Worm (Caenorhabditis elegans) whole organism, L2 larva: ENCODE measurements around the gene scl-3.
A peak's percentile ranks its signal among the peaks of the same experiment; 100 is the strongest.

Experiments
- C34F6.9 ChIP-seq: fragments of 150-350 bp; optimal IDR thresholded peaks from 2 replicates; lab custom pipeline; 2014; ENCODE audit warnings: missing biosample characterization, missing genetic modification characterization
- R02D3.7 ChIP-seq: fragments of 150-350 bp; optimal IDR thresholded peaks from 2 replicates; lab custom pipeline; 2014; ENCODE audit warnings: missing biosample characterization, missing genetic modification characterization
- Y55F3AM.14 ChIP-seq: fragments of 200-800 bp; sonication (Bioruptor generic); optimal IDR thresholded peaks from 2 replicates; lab custom pipeline; 2018; ENCODE audit warnings: mild to moderate bottlenecking, missing genetic modification characterization, missing compliant biosample characterization
- ZK546.5 ChIP-seq: sonication (generic microtip); optimal IDR thresholded peaks from 2 replicates; lab custom pipeline; 2017; ENCODE audit warnings: missing biosample characterization, missing genetic modification characterization
- alr-1 ChIP-seq: fragments of 150-350 bp; optimal IDR thresholded peaks from 2 replicates; lab custom pipeline; 2014; ENCODE audit warnings: missing biosample characterization, missing genetic modification characterization
- aly-2 ChIP-seq: fragments of 150-350 bp; optimal IDR thresholded peaks from 2 replicates; lab custom pipeline; 2014; ENCODE audit warnings: missing biosample characterization, missing genetic modification characterization
- ama-1 ChIP-seq: fragments of 150-350 bp; optimal IDR thresholded peaks from 2 replicates; lab custom pipeline; 2018; ENCODE audit warnings: inconsistent platforms
- crh-2 ChIP-seq: sonication (generic microtip); optimal IDR thresholded peaks from 2 replicates; lab custom pipeline; 2017; ENCODE audit warnings: missing biosample characterization, missing genetic modification characterization
- elt-3 ChIP-seq: sonication (generic microtip); optimal IDR thresholded peaks from 2 replicates; lab custom pipeline; 2017; ENCODE audit warnings: missing biosample characterization, missing genetic modification characterization
- gmeb-1 ChIP-seq: fragments of 150-350 bp; optimal IDR thresholded peaks from 2 replicates; lab custom pipeline; 2014; ENCODE audit warnings: missing biosample characterization, missing genetic modification characterization
- lin-11 ChIP-seq: fragments of 150-350 bp; sonication (generic microtip); optimal IDR thresholded peaks from 2 replicates; lab custom pipeline; 2014; ENCODE audit warnings: missing biosample characterization, missing genetic modification characterization, inconsistent platforms, mixed read lengths
- lin-13 ChIP-seq: fragments of 150-350 bp; optimal IDR thresholded peaks from 2 replicates; lab custom pipeline; 2014; ENCODE audit warnings: missing biosample characterization, missing genetic modification reagents, missing genetic modification characterization
- mab-5 ChIP-seq: fragments of 150-350 bp; optimal IDR thresholded peaks from 2 replicates; lab custom pipeline; 2014; ENCODE audit warnings: missing biosample characterization, missing genetic modification characterization
- mdl-1 ChIP-seq, 2 experiments: fragments of 150-350 bp in 1 of 2; sonication (generic microtip) in 1 of 2; optimal IDR thresholded peaks; 2 replicates each; lab custom pipeline; 2017; ENCODE audit warnings: missing biosample characterization in 2 of 2, missing genetic modification characterization in 2 of 2
- nhr-11 ChIP-seq: fragments of 150-350 bp; optimal IDR thresholded peaks from 2 replicates; lab custom pipeline; 2014; ENCODE audit warnings: missing biosample characterization, missing genetic modification characterization
- nhr-129 ChIP-seq: fragments of 150-350 bp; optimal IDR thresholded peaks from 2 replicates; lab custom pipeline; 2014; ENCODE audit warnings: missing biosample characterization, missing genetic modification characterization
- nhr-21 ChIP-seq: fragments of 150-350 bp; optimal IDR thresholded peaks from 2 replicates; lab custom pipeline; 2014; ENCODE audit warnings: missing biosample characterization, missing genetic modification characterization
- nhr-23 ChIP-seq: fragments of 150-350 bp; optimal IDR thresholded peaks from 2 replicates; lab custom pipeline; 2014; ENCODE audit warnings: missing biosample characterization, missing genetic modification reagents, missing genetic modification characterization
- nhr-237 ChIP-seq: fragments of 150-350 bp; optimal IDR thresholded peaks from 2 replicates; lab custom pipeline; 2014; ENCODE audit warnings: missing biosample characterization, missing genetic modification characterization
- nhr-25 ChIP-seq: fragments of 150-350 bp; sonication (generic microtip); optimal IDR thresholded peaks from 3 replicates; lab custom pipeline; 2014; ENCODE audit warnings: missing biosample characterization, missing genetic modification characterization
- nhr-6 ChIP-seq: fragments of 150-350 bp; optimal IDR thresholded peaks from 2 replicates; lab custom pipeline; 2014; ENCODE audit warnings: missing biosample characterization, missing genetic modification characterization
- nhr-77 ChIP-seq: fragments of 150-350 bp; optimal IDR thresholded peaks from 2 replicates; lab custom pipeline; 2014; ENCODE audit warnings: missing biosample characterization, missing genetic modification characterization
- peb-1 ChIP-seq: fragments of 150-350 bp; optimal IDR thresholded peaks from 2 replicates; lab custom pipeline; 2014; ENCODE audit warnings: missing biosample characterization, missing genetic modification characterization
- sem-4 ChIP-seq: fragments of 150-350 bp; optimal IDR thresholded peaks from 2 replicates; lab custom pipeline; 2014; ENCODE audit warnings: missing biosample characterization, missing genetic modification reagents, missing genetic modification characterization
- skn-1 ChIP-seq: sonication (generic microtip); optimal IDR thresholded peaks from 2 replicates; lab custom pipeline; 2017; ENCODE audit warnings: missing biosample characterization, missing genetic modification characterization
- snpc-4 ChIP-seq: fragments of 150-350 bp; optimal IDR thresholded peaks from 2 replicates; lab custom pipeline; 2014; ENCODE audit warnings: missing biosample characterization, missing genetic modification characterization
- unc-39 ChIP-seq: fragments of 150-350 bp; optimal IDR thresholded peaks from 2 replicates; lab custom pipeline; 2014; ENCODE audit warnings: missing biosample characterization, missing genetic modification characterization
- unc-62 ChIP-seq: fragments of 150-350 bp; optimal IDR thresholded peaks from 2 replicates; lab custom pipeline; 2014; ENCODE audit warnings: missing biosample characterization, missing genetic modification reagents, missing genetic modification characterization
- zag-1 ChIP-seq: fragments of 150-350 bp; optimal IDR thresholded peaks from 2 replicates; lab custom pipeline; 2014; ENCODE audit warnings: missing biosample characterization, missing genetic modification characterization
- ztf-1 ChIP-seq: fragments of 200-800 bp; sonication (Bioruptor generic); conservative IDR thresholded peaks from 2 replicates; pipeline ENCODE4 v1.3.6; 2022; ENCODE audit warnings: missing genetic modification characterization, missing compliant biosample characterization
- ztf-11 ChIP-seq: sonication (generic microtip); optimal IDR thresholded peaks from 2 replicates; lab custom pipeline; 2017; ENCODE audit warnings: missing biosample characterization, missing genetic modification characterization
- ztf-4 ChIP-seq: fragments of 150-350 bp; optimal IDR thresholded peaks from 2 replicates; lab custom pipeline; 2014; ENCODE audit warnings: missing biosample characterization, missing genetic modification characterization

scl-3 gene

DNA sequence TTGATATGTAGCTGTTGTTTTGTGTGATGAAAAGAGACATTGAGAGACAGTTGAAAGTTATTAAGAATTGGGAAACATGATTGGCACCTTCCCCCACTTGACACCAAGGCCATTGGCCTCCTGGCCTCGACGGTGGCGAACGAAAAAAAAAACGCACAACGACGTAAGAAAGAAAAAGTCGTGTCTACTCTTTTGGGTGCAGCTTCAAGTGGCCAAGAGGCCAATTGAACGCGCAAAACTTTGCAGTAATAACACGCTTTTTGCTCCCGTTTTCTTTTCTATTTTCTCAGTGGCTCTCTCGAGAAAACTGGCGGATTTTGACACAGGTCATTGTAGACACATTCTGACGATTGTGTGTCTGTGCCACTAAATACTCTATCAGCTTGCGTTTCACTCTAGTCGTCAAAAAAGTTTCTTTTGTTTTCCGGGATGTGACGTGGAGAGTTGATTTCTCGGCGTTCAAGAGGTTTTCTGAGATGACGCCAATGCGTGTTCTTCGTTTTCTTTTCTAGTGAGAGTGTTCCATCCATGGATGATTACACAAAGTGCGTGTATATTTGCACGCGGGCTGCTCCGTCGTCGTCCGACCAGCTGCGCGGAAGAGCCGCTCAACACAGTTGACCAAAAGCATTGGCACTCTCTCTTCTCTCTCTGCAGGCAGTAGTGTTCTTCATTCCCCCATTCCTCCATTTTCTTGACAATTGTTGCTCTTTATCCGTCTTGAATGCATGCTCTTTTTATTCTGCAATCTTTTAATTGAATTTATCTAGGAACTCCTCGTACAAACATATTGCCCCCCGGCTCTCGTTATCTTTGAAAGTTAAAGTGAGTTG is 28.7 kb upstream of the scl-3 start:
- peak; percentile 8 for TF ChIP-seq nhr-25 (tag; lab: Kevin White, UChicago)
- TF ChIP-seq ztf-4, result peak; percentile 5
- no peak for TF ChIP-seq unc-39 (tag; lab: Kevin White, UChicago)

DNA sequence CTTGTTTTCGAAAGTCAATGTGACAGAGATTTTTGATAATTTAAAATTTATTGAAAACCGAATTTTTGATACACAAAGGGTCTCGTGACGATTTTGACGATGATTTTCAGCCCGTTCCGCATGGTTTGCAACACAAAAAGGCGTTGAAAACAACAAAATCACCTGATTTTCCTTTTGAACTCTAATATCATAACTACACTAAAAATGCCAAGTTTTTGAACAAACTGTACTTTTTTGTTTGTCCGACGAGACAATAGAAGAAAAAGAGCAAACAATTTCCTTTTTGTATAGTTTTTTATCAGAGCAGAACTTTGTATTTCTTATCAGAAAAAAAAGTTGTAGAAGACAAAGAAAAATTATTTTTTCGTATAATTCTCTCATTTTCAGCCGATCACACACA is 27.2 kb upstream of the scl-3 start:
- TF ChIP-seq mab-5 (tag; lab: Kevin White, UChicago), result no peak
- peak; percentile 19 for TF ChIP-seq nhr-129 (tag; lab: Kevin White, UChicago)

DNA sequence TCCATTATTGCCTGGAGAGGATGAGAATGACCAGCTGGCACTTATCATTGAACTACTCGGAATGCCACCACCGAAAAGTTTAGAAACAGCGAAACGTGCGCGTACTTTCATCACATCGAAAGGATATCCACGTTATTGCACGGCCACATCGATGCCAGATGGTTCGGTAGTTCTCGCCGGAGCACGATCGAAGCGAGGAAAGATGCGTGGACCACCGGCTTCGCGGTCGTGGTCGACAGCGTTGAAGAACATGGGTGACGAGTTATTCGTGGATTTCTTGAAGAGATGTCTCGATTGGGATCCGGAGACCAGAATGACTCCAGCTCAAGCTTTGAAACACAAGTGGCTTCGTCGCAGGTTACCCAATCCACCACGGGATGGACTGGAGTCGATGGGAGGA is 25.9 kb upstream of the scl-3 start:
- TF ChIP-seq ZK546.5 (tag; lab: Kevin White, UChicago) (no peak), nhr-129 (tag; lab: Kevin White, UChicago) (no peak)

DNA sequence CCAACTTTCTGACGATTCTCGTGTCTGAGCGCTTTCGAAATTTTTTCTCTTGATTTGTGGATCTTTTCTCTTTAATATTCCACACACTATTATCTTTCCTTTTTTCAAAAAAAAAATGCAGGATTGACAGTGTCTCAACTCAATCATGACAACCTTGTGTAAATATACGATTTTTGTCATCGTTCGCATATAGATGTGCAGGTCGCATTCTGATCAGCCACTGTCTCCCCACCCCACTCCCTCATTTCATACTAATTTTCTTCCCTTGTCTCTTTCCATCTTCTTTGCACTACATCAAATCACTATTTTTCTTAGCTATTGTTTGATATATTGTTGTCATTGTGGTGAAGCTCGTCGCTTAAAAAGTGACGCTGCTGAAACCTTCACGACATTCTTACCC is 24.1 kb upstream of the scl-3 start:
- TF ChIP-seq unc-62 (GFP tag; lab: Kevin White, UChicago) (no peak), mdl-1 (tag; optimal IDR thresholded peaks at IDR 0.05; lab: Kevin White, UChicago) (no peak), nhr-129 (tag; lab: Kevin White, UChicago) (no peak), ztf-11 (tag; lab: Kevin White, UChicago) (no peak), nhr-23 (no peak), nhr-25 (tag; lab: Kevin White, UChicago) (peak; percentile 18), ama-1 (no peak), ztf-1 (GFP tag; lab: Robert Waterston, UW) (no peak)

DNA sequence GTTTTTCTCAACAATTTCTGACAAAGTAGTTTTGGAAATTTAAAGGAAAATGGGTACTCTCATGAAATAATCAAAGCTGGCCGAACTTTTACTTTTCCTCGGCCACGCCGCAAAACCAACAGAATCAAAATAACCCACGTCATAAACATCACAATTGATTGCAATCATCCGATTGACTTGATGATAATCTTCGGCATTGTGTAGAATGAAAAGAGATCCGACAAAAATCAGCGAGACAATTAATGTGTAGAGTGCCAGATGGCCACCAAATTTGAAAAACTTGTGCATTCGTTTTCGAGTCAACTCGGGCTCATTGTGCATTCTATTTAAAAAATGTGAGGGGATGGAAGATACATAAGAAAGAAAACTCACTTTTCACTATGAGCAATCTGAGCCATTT is 22.5 kb upstream of the scl-3 start:
- TF ChIP-seq ztf-4 (no peak), crh-2 (tag; lab: Kevin White, UChicago) (no peak), elt-3 (tag; lab: Kevin White, UChicago) (no peak), C34F6.9 (tag; lab: Kevin White, UChicago) (no peak), nhr-21 (tag; lab: Kevin White, UChicago) (no peak), aly-2 (tag; lab: Kevin White, UChicago) (no peak), nhr-23 (no peak)

DNA sequence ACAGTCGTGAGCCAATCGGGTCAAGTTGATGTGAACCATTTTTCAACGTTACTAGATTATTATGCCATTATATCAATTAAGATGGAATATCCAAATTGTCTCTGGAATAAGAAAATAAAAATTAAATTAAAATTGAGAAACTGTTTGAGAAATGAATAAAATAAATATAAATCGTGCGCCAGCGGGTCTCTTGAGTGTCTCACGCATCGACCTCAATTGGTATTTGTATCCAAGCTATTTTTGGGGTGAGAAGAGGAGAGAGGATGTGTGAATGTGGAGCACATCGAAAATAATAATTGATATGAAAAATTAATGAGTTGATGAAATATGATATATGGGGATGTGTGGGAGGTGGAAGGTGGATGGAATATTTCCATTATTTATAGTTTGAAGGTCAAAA is 20.5 kb upstream of the scl-3 start, which contains the start of gene F49E11.2:
Gene F49E11.2 (minus strand): TSS at position 101 of the 400 bp plus-strand sequence.
- TF ChIP-seq skn-1 (tag; lab: Kevin White, UChicago), result no peak
- no peak for TF ChIP-seq C34F6.9 (tag; lab: Kevin White, UChicago)
- TF ChIP-seq aly-2 (tag; lab: Kevin White, UChicago), result no peak
- TF ChIP-seq Y55F3AM.14, result no peak
- TF ChIP-seq nhr-129 (tag; lab: Kevin White, UChicago), result no peak
- TF ChIP-seq zag-1 (tag; lab: Kevin White, UChicago), result no peak
- no peak for TF ChIP-seq R02D3.7
- TF ChIP-seq snpc-4, result no peak
- TF ChIP-seq nhr-77, result no peak
- no peak for TF ChIP-seq lin-11 (tag; lab: Kevin White, UChicago)
- TF ChIP-seq elt-3 (tag; lab: Kevin White, UChicago), result no peak
- no peak for TF ChIP-seq nhr-6
- no peak for TF ChIP-seq lin-13 (GFP tag; lab: Kevin White, UChicago)
- TF ChIP-seq nhr-237, result no peak
- no peak for TF ChIP-seq nhr-11
- no peak for TF ChIP-seq ztf-1 (GFP tag; lab: Robert Waterston, UW)
- TF ChIP-seq mdl-1 (tag; optimal IDR thresholded peaks at IDR 0.05; lab: Kevin White, UChicago), result no peak
- no peak for TF ChIP-seq sem-4 (tag; lab: Kevin White, UChicago)
- no peak for TF ChIP-seq alr-1

DNA sequence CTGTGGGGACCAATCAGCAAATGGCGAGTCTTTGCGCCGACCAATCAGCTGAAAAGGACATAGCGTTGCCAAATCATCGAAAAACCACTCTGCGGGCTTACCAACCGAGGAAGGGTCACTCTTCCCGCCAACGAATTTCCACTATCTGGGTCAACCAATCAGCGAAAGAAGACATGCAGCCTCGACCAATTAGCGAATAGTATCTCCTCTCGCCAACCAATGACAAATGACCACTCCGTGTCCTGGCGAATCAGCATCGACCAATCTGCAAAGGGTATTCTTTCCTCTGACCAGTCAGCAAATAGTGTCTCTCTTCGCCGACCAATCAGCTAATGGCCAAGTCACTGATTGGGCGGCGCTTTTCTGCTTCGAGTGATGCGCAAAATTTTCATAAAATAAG is 17.9 kb upstream of the scl-3 start:
- TF ChIP-seq skn-1 (tag; lab: Kevin White, UChicago) (no peak), Y55F3AM.14 (no peak), peb-1 (no peak), gmeb-1 (no peak), nhr-237 (no peak), mab-5 (tag; lab: Kevin White, UChicago) (no peak)
